Worm (Caenorhabditis elegans): ENCODE data around the gene C17F4.8.

DNA sequence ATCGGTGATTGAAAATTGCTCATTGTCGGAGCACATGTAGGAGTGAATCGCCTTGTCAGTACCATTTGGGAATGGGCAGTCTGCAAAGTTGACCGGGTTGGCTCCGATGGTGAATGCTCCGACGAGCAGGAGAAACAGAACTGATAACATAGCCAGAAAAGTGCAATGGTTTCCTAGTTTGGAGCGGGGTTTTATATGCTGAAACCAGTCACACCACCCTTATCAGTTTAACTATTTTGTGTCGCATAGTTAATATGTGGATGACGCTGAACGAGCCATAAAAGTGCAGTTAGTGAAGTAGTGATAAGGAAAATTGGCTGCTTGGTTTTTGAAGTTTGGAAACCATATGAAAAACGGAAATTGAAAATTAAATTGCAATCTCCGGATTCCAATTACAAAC, 11.2 kb upstream of the C17F4.8 start, which contains the start of gene C17F4.7:
- TF ChIP-seq aly-1 (tag; optimal IDR thresholded peaks at IDR 0.05) (no peak), ceh-13 (GFP tag; optimal IDR thresholded peaks at IDR 0.05) (no peak), ets-7 (tag; optimal IDR thresholded peaks at IDR 0.05) (no peak), ama-1 (optimal IDR thresholded peaks at IDR 0.05) (no peak), ceh-36 (tag; optimal IDR thresholded peaks at IDR 0.05) (no peak)

Measured in whole organism, early embryonic.